Fruit fly (Drosophila melanogaster) whole organism, embryonic: Measurements from ENCODE around the gene Sirup.

Source experiments
- Adf1 ChIP-seq: fragments of 200-800 bp; sonication (Bioruptor generic); IDR thresholded peaks from 2 replicates; pipeline ENCODE4 v1.3.6; 2022; ENCODE audit warnings: missing biosample characterization, missing genetic modification characterization
- Aef1 ChIP-seq: fragments of 200-800 bp; sonication (Bioruptor generic); IDR thresholded peaks from 3 replicates; pipeline ENCODE4 v1.3.6; 2022; ENCODE audit warnings: missing biosample characterization, missing genetic modification characterization
- CG10321 ChIP-seq: fragments of 200-800 bp; sonication (Bioruptor generic); IDR thresholded peaks from 2 replicates; pipeline ENCODE4 v1.3.6; 2022; ENCODE audit warnings: missing biosample characterization, missing genetic modification characterization
- CG10543 ChIP-seq: fragments of 200-800 bp; sonication (Bioruptor generic); optimal IDR thresholded peaks from 3 replicates; lab custom pipeline; 2017; ENCODE audit warnings: missing biosample characterization, mild to moderate bottlenecking, missing genetic modification characterization, moderate library complexity
- CG13624 ChIP-seq: fragments of 200-800 bp; sonication (Bioruptor generic); optimal IDR thresholded peaks from 2 replicates; lab custom pipeline; 2016; ENCODE audit warnings: missing biosample characterization, missing genetic modification characterization
- CG1832 ChIP-seq: fragments of 200-800 bp; sonication (Bioruptor generic); optimal IDR thresholded peaks from 2 replicates; lab custom pipeline; 2017; ENCODE audit warnings: missing biosample characterization, mild to moderate bottlenecking, missing genetic modification characterization, inconsistent platforms
- CG2120 ChIP-seq: fragments of 200-800 bp; sonication (Bioruptor generic); optimal IDR thresholded peaks from 3 replicates; lab custom pipeline; 2016; ENCODE audit warnings: missing biosample characterization, missing genetic modification characterization
- CG2199 ChIP-seq: fragments of 200-800 bp; sonication (Bioruptor generic); IDR thresholded peaks from 3 replicates; pipeline ENCODE4 v1.3.6; 2022; ENCODE audit warnings: missing biosample characterization, missing genetic modification characterization
- CG32532 ChIP-seq: fragments of 200-800 bp; sonication (Bioruptor generic); IDR thresholded peaks from 2 replicates; pipeline ENCODE4 v1.3.6; 2022; ENCODE audit warnings: missing biosample characterization, missing genetic modification characterization
- CG34422 ChIP-seq: fragments of 200-800 bp; sonication (Bioruptor generic); IDR thresholded peaks from 3 replicates; pipeline ENCODE4 v1.3.6; 2022; ENCODE audit warnings: missing biosample characterization, missing genetic modification characterization
- CG4360 ChIP-seq: fragments of 200-800 bp; sonication (Bioruptor generic); IDR thresholded peaks from 2 replicates; pipeline ENCODE4 v1.3.6; 2022; ENCODE audit warnings: missing biosample characterization, missing genetic modification characterization
- CG6791 ChIP-seq: fragments of 200-800 bp; sonication (Bioruptor generic); IDR thresholded peaks from 3 replicates; pipeline ENCODE4 v1.3.6; 2022; ENCODE audit warnings: missing biosample characterization, missing genetic modification characterization; ENCODE audit not compliant: partially characterized antibody
- CG7987 ChIP-seq: fragments of 200-800 bp; sonication (Bioruptor generic); optimal IDR thresholded peaks from 2 replicates; lab custom pipeline; 2018; ENCODE audit warnings: missing biosample characterization, mild to moderate bottlenecking, missing genetic modification characterization, moderate library complexity
- CG8290 ChIP-seq, 3 experiments: fragments of 200-800 bp; sonication (Bioruptor generic); optimal IDR thresholded peaks; 2 replicates each; lab custom pipeline; 2016 to 2019; ENCODE audit warnings: missing biosample characterization in 3 of 3, missing genetic modification characterization in 3 of 3, mild to moderate bottlenecking in 2 of 3, moderate library complexity in 1 of 3
- CG8478 ChIP-seq: fragments of >200 bp; optimal IDR thresholded peaks from 2 replicates; lab custom pipeline; 2018
- D19B ChIP-seq: fragments of 200-800 bp; sonication (Bioruptor generic); optimal IDR thresholded peaks from 2 replicates; lab custom pipeline; 2017; ENCODE audit warnings: missing biosample characterization, mild to moderate bottlenecking, missing genetic modification characterization
- Dbx ChIP-seq: fragments of 200-800 bp; sonication (Bioruptor generic); IDR thresholded peaks from 3 replicates; pipeline ENCODE4 v1.3.6; 2022; ENCODE audit warnings: missing biosample characterization, missing genetic modification characterization
- Dfd ChIP-seq, 2 experiments: fragments of >200 bp; optimal IDR thresholded peaks; 2 replicates each; lab custom pipeline; 2017; ENCODE audit warnings: missing biosample characterization in 2 of 2, missing genetic modification characterization in 2 of 2
- Drgx ChIP-seq: fragments of 200-800 bp; sonication (Bioruptor generic); IDR thresholded peaks from 2 replicates; pipeline ENCODE4 v1.3.6; 2022; ENCODE audit warnings: missing biosample characterization, missing genetic modification characterization
- Hr39 ChIP-seq: fragments of >200 bp; optimal IDR thresholded peaks from 2 replicates; lab custom pipeline; 2017
- Hr78 ChIP-seq, 2 experiments: fragments of 200-800 bp in 1 of 2; fragments of >200 bp in 1 of 2; sonication (Bioruptor generic) in 1 of 2; optimal IDR thresholded peaks; 2 replicates each; lab custom pipeline; 2017 to 2019; ENCODE audit warnings: missing biosample characterization in 2 of 2, missing genetic modification characterization in 2 of 2, mild to moderate bottlenecking in 1 of 2, moderate library complexity in 1 of 2
- Jarid2 ChIP-seq: fragments of 200-800 bp; sonication (Bioruptor generic); optimal IDR thresholded peaks from 3 replicates; lab custom pipeline; 2017; ENCODE audit warnings: mild to moderate bottlenecking, missing biosample characterization, missing genetic modification reagents, missing genetic modification characterization
- Med ChIP-seq: fragments of 200-800 bp; sonication (Bioruptor generic); peaks from one replicate; lab custom pipeline; 2016; ENCODE audit warnings: missing biosample characterization, missing genetic modification characterization, mild to moderate bottlenecking, inconsistent platforms, moderate library complexity
- Opbp ChIP-seq: fragments of 200-800 bp; sonication (Bioruptor generic); IDR thresholded peaks from 3 replicates; pipeline ENCODE4 v1.3.6; 2022; ENCODE audit warnings: missing biosample characterization, missing genetic modification characterization; ENCODE audit not compliant: partially characterized antibody
- Sry-β ChIP-seq: fragments of 200-800 bp; sonication (Bioruptor generic); optimal IDR thresholded peaks from 2 replicates; lab custom pipeline; 2018; ENCODE audit warnings: missing biosample characterization, mild to moderate bottlenecking, missing genetic modification characterization, moderate library complexity
- Stat92E ChIP-seq, 3 experiments: fragments of >200 bp in 2 of 3; fragments of 200-800 bp in 1 of 3; sonication (Bioruptor generic) in 1 of 3; optimal IDR thresholded peaks; 2 replicates each; lab custom pipeline; 2017 to 2019; ENCODE audit warnings: missing biosample characterization in 3 of 3, missing genetic modification characterization in 3 of 3, mild to moderate bottlenecking in 1 of 3, moderate library complexity in 1 of 3
- YL-1 ChIP-seq: fragments of 200-800 bp; sonication (Bioruptor generic); optimal IDR thresholded peaks from 3 replicates; lab custom pipeline; 2017; ENCODE audit warnings: missing biosample characterization, mild to moderate bottlenecking, missing genetic modification characterization
- abd-A ChIP-seq: fragments of 200-800 bp; sonication (Bioruptor generic); optimal IDR thresholded peaks from 3 replicates; lab custom pipeline; 2019; ENCODE audit warnings: missing biosample characterization, mild to moderate bottlenecking, missing genetic modification characterization, moderate library complexity
- cg ChIP-seq: fragments of 200-800 bp; sonication (Bioruptor generic); optimal IDR thresholded peaks from 3 replicates; lab custom pipeline; 2019; ENCODE audit warnings: missing biosample characterization, mild to moderate bottlenecking, missing genetic modification characterization, moderate library complexity
- chinmo ChIP-seq: fragments of 200-800 bp; sonication (Bioruptor generic); IDR thresholded peaks from 4 replicates; pipeline ENCODE4 v1.3.6; 2022; ENCODE audit warnings: missing biosample characterization, missing genetic modification characterization; ENCODE audit not compliant: partially characterized antibody
- chm ChIP-seq: fragments of 200-800 bp; sonication (Bioruptor generic); IDR thresholded peaks from 2 replicates; pipeline ENCODE4 v1.3.6; 2022; ENCODE audit warnings: missing biosample characterization, missing genetic modification characterization
- ci ChIP-seq: fragments of 200-800 bp; sonication (Bioruptor generic); IDR thresholded peaks from 3 replicates; pipeline ENCODE4 v1.3.6; 2022; ENCODE audit warnings: missing biosample characterization, missing genetic modification characterization
- croc ChIP-seq: fragments of 200-800 bp; sonication (Bioruptor generic); conservative IDR thresholded peaks from 3 replicates; pipeline ENCODE4 v1.3.6; 2022; ENCODE audit warnings: missing biosample characterization, missing genetic modification characterization
- crol ChIP-seq: fragments of 200-800 bp; sonication (Bioruptor generic); IDR thresholded peaks from 2 replicates; pipeline ENCODE4 v1.3.6; 2022; ENCODE audit warnings: missing biosample characterization, missing genetic modification characterization
- eve ChIP-seq, 2 experiments: fragments of >200 bp; optimal IDR thresholded peaks; 2 replicates each; lab custom pipeline; 2017; ENCODE audit warnings: missing biosample characterization in 2 of 2, missing genetic modification characterization in 2 of 2
- fd3F ChIP-seq: fragments of 200-800 bp; sonication (Bioruptor generic); optimal IDR thresholded peaks from 2 replicates; lab custom pipeline; 2018; ENCODE audit warnings: missing biosample characterization, mild to moderate bottlenecking, missing genetic modification characterization, moderate library complexity
- gsb-n ChIP-seq: fragments of 200-800 bp; sonication (Bioruptor generic); optimal IDR thresholded peaks from 3 replicates; lab custom pipeline; 2018; ENCODE audit warnings: missing biosample characterization, mild to moderate bottlenecking, missing genetic modification characterization
- her ChIP-seq: fragments of 200-800 bp; sonication (Bioruptor generic); optimal IDR thresholded peaks from 2 replicates; lab custom pipeline; 2016; ENCODE audit warnings: missing biosample characterization, missing genetic modification characterization
- hkb ChIP-seq, 2 experiments: fragments of 200-800 bp in 1 of 2; fragments of >200 bp in 1 of 2; sonication (Bioruptor generic) in 1 of 2; IDR thresholded peaks in 1 of 2; optimal IDR thresholded peaks in 1 of 2; 2 replicates each; pipeline versions ENCODE4 v1.3.6 to Lab custom; 2017 to 2022; ENCODE audit warnings: missing biosample characterization in 1 of 2, missing genetic modification characterization in 1 of 2
- luna ChIP-seq: fragments of 200-800 bp; sonication (Bioruptor generic); optimal IDR thresholded peaks from 2 replicates; lab custom pipeline; 2016; ENCODE audit warnings: missing biosample characterization, missing genetic modification characterization
- pan ChIP-seq, 4 experiments: fragments of >200 bp in 3 of 4; fragments of 200-800 bp in 1 of 4; sonication (Bioruptor generic) in 1 of 4; optimal IDR thresholded peaks in 3 of 4; IDR thresholded peaks in 1 of 4; 2 replicates each; pipeline versions ENCODE4 v1.3.6 to Lab custom; 2017 to 2022; ENCODE audit warnings: missing biosample characterization in 2 of 4, missing genetic modification characterization in 2 of 4, mixed read lengths in 1 of 4
- ranshi ChIP-seq: fragments of 200-800 bp; sonication (Bioruptor generic); IDR thresholded peaks from 2 replicates; pipeline ENCODE4 v1.3.6; 2022; ENCODE audit warnings: missing biosample characterization, missing genetic modification characterization
- sd ChIP-seq: fragments of 200-800 bp; sonication (Bioruptor generic); optimal IDR thresholded peaks from 3 replicates; lab custom pipeline; 2018; ENCODE audit warnings: missing biosample characterization, mild to moderate bottlenecking, missing genetic modification characterization, moderate library complexity
- sna ChIP-seq: fragments of 200-800 bp; sonication (Bioruptor generic); IDR thresholded peaks from 2 replicates; pipeline ENCODE4 v1.3.6; 2022; ENCODE audit warnings: missing biosample characterization, missing genetic modification characterization; ENCODE audit not compliant: partially characterized antibody
- tll ChIP-seq, 2 experiments: fragments of 200-800 bp in 1 of 2; fragments of >200 bp in 1 of 2; sonication (Bioruptor generic) in 1 of 2; optimal IDR thresholded peaks; 2 replicates each; lab custom pipeline; 2017 to 2019; ENCODE audit warnings: missing biosample characterization in 2 of 2, missing genetic modification characterization in 2 of 2, mild to moderate bottlenecking in 1 of 2, moderate library complexity in 1 of 2
- tna ChIP-seq: fragments of 200-800 bp; sonication (Bioruptor generic); IDR thresholded peaks from 2 replicates; pipeline ENCODE4 v1.3.6; 2022; ENCODE audit warnings: missing biosample characterization, missing genetic modification characterization; ENCODE audit not compliant: partially characterized antibody
- unc-4 ChIP-seq: fragments of 200-800 bp; sonication (Bioruptor generic); IDR thresholded peaks from 2 replicates; pipeline ENCODE4 v1.3.6; 2022; ENCODE audit warnings: missing biosample characterization, missing genetic modification characterization; ENCODE audit not compliant: partially characterized antibody

The Sirup gene

dm6 chr2L:7976738-7977137, 21.9 kb upstream of the Sirup start (continued):
- TF ChIP-seq pan (optimal IDR thresholded peaks at IDR 0.05; lab: Kevin White, UChicago) (no peak), pan (GFP tag; optimal IDR thresholded peaks at IDR 0.05 in 1 of 2, IDR thresholded peaks at IDR 0.05 in 1 of 2) (peak; percentile 27 to 45), CG1832 (peak; percentile 84), CG4360 (GFP tag; lab: Robert Waterston, UW) (peak; percentile 91), CG8290 (GFP tag; optimal IDR thresholded peaks at IDR 0.05; lab: Kevin White, UChicago) (no peak), CG8290 (tag; optimal IDR thresholded peaks at IDR 0.05; lab: Kevin White, UChicago) (peak in 1 of 2 experiments; percentile 27), Stat92E (GFP tag; optimal IDR thresholded peaks at IDR 0.05; lab: Kevin White, UChicago) (peak in 1 of 3 experiments; percentile 90), eve (GFP tag; optimal IDR thresholded peaks at IDR 0.05; lab: Kevin White, UChicago) (no peak), Hr39 (lab: Kevin White, UChicago) (peak; percentile 96), Hr78 (GFP tag; optimal IDR thresholded peaks at IDR 0.05; lab: Kevin White, UChicago) (peak in 1 of 2 experiments; percentile 36), CG2199 (GFP tag; lab: Robert Waterston, UW) (peak; percentile 22; the same call in 1 of the 3 replicates), luna (GFP tag; lab: Kevin White, UChicago) (no peak), gsb-n (tag; lab: Kevin White, UChicago) (no peak), CG8478 (lab: Kevin White, UChicago) (no peak), D19B (GFP tag; lab: Kevin White, UChicago) (no peak), chm (peak; percentile 36; the same call in 1 of the 2 replicates), crol (GFP tag; lab: Robert Waterston, UW) (peak; percentile 83), croc (no peak), sd (tag; lab: Kevin White, UChicago) (peak; percentile 74), abd-A (tag; lab: Kevin White, UChicago) (peak; percentile 8), unc-4 (GFP tag; lab: Robert Waterston, UW) (no peak), Adf1 (GFP tag; lab: Robert Waterston, UW) (peak; percentile 64), Aef1 (GFP tag; lab: Robert Waterston, UW) (peak; percentile 72; the same call in 2 of the 3 replicates), Med (GFP tag; lab: Kevin White, UChicago) (peak; percentile 84), CG7987 (GFP tag; lab: Kevin White, UChicago) (peak; percentile 25), tna (GFP tag; lab: Robert Waterston, UW) (no peak), CG10543 (GFP tag; lab: Kevin White, UChicago) (peak; percentile 23), Dfd (GFP tag; optimal IDR thresholded peaks at IDR 0.05; lab: Kevin White, UChicago) (peak; percentile 43 to 91), tll (GFP tag; optimal IDR thresholded peaks at IDR 0.05; lab: Kevin White, UChicago) (no peak), Sry-β (GFP tag; lab: Kevin White, UChicago) (no peak), CG13624 (GFP tag; lab: Kevin White, UChicago) (peak; percentile 17), sna (GFP tag; lab: Robert Waterston, UW) (0 out of 2 replicates have a peak, but pooled peaks have one; percentile 22), CG10321 (GFP tag; lab: Robert Waterston, UW) (peak; percentile 44; the same call in 1 of the 2 replicates), Jarid2 (peak; percentile 2), ranshi (GFP tag; lab: Robert Waterston, UW) (no peak), Dbx (GFP tag; lab: Robert Waterston, UW) (0 out of 3 replicates have a peak, but pooled peaks have one; percentile 30), YL-1 (GFP tag; lab: Kevin White, UChicago) (no peak), cg (GFP tag; lab: Kevin White, UChicago) (peak; percentile 91), CG2120 (GFP tag; lab: Kevin White, UChicago) (no peak), CG32532 (GFP tag; lab: Robert Waterston, UW) (peak; percentile 7; the same call in 1 of the 2 replicates), CG34422 (GFP tag; lab: Robert Waterston, UW) (peak; percentile 71; the same call in 1 of the 3 replicates), hkb (optimal IDR thresholded peaks at IDR 0.05; lab: Kevin White, UChicago) (no peak), hkb (GFP tag; IDR thresholded peaks at IDR 0.05; lab: Robert Waterston, UW) (0 out of 2 replicates have a peak, but pooled peaks have one; percentile 11), CG6791 (0 out of 3 replicates have a peak, but pooled peaks have one; percentile 16), her (GFP tag; lab: Kevin White, UChicago) (peak; percentile 5), chinmo (GFP tag; lab: Robert Waterston, UW) (peak; percentile 86; the same call in 2 of the 4 replicates), Drgx (GFP tag; lab: Robert Waterston, UW) (peak; percentile 9; the same call in 1 of the 2 replicates), ci (GFP tag; lab: Robert Waterston, UW) (peak; percentile 53; the same call in 2 of the 3 replicates), fd3F (no peak), Opbp (GFP tag; lab: Robert Waterston, UW) (0 out of 3 replicates have a peak, but pooled peaks have one; percentile 32)
